Fruit fly (Drosophila melanogaster): ENCODE results near the gene RfC38.

The RfC38 gene

dm6 chr2L:11113011-11113528, 17.4 kb downstream of the RfC38 start, which contains the start of gene Idua (continued):
- TF ChIP-seq emc (GFP tag; optimal IDR thresholded peaks at IDR 0.05) = no peak
- TF ChIP-seq CG17361 (GFP tag; IDR thresholded peaks at IDR 0.05) = no peak
- TF ChIP-seq CG10543 (GFP tag; optimal IDR thresholded peaks at IDR 0.05) = peak; percentile 81
- peak; percentile 52 for TF ChIP-seq CG15011 (GFP tag; optimal IDR thresholded peaks at IDR 0.05)
- peak; percentile 60 for TF ChIP-seq HLH3B (GFP tag; IDR thresholded peaks at IDR 0.05)
- TF ChIP-seq Dip3 (GFP tag; optimal IDR thresholded peaks at IDR 0.05) = peak; percentile 57
- TF ChIP-seq dimm (GFP tag; IDR thresholded peaks at IDR 0.05) = no peak
- peak; percentile 60; the same call in 2 of the 3 replicates for TF ChIP-seq croc (GFP tag; conservative IDR thresholded peaks at IDR 0.05)
- no peak for TF ChIP-seq Scr (GFP tag; IDR thresholded peaks at IDR 0.05; ENCODE audit: partially characterized antibody)
- TF ChIP-seq pros (GFP tag; optimal IDR thresholded peaks at IDR 0.05) = peak; percentile 6
- TF ChIP-seq Vsx1 (GFP tag; optimal IDR thresholded peaks at IDR 0.05) = no peak
- TF ChIP-seq mirr (GFP tag; optimal IDR thresholded peaks at IDR 0.05) = no peak
- no peak for TF ChIP-seq CTCF (GFP tag; optimal IDR thresholded peaks at IDR 0.05)
- TF ChIP-seq CG16863 (GFP tag; optimal IDR thresholded peaks at IDR 0.05) = peak; percentile 27
- peak in 1 of 2 experiments; percentile 62 for TF ChIP-seq dpn (GFP tag; optimal IDR thresholded peaks at IDR 0.05)
- TF ChIP-seq NK7.1 (GFP tag; optimal IDR thresholded peaks at IDR 0.05) = no peak
- TF ChIP-seq CG15601 (tag; optimal IDR thresholded peaks at IDR 0.05) = peak; percentile 67
- no peak for TF ChIP-seq Nf-YC (tag; optimal IDR thresholded peaks at IDR 0.05)
- TF ChIP-seq sug (tag; optimal IDR thresholded peaks at IDR 0.05) = no peak
- TF ChIP-seq CG10267 (tag; optimal IDR thresholded peaks at IDR 0.05) = peak; percentile 66
- peak; percentile 41; the same call in 1 of the 2 replicates for TF ChIP-seq CG32767 (GFP tag; IDR thresholded peaks at IDR 0.05)
- no peak for TF ChIP-seq CG7271 (tag; optimal IDR thresholded peaks at IDR 0.05)
- peak; percentile 24; the same call in 1 of the 2 replicates for TF ChIP-seq CG7372 (GFP tag; IDR thresholded peaks at IDR 0.05)
- peak; percentile 39 for TF ChIP-seq Chrac-16 (GFP tag; optimal IDR thresholded peaks at IDR 0.05)
- peak; percentile 40 for TF ChIP-seq Fer2 (tag; optimal IDR thresholded peaks at IDR 0.05)
- no peak for TF ChIP-seq CG12744 (GFP tag; optimal IDR thresholded peaks at IDR 0.05)
- TF ChIP-seq CG16815 (GFP tag; optimal IDR thresholded peaks at IDR 0.05) = peak; percentile 37
- TF ChIP-seq Atf-2 (GFP tag; optimal IDR thresholded peaks at IDR 0.05) = no peak
- TF ChIP-seq CG18619 (GFP tag; optimal IDR thresholded peaks at IDR 0.05) = peak; percentile 66
- 0 out of 4 replicates have a peak, but pooled peaks have one; percentile 48 for TF ChIP-seq chinmo (GFP tag; IDR thresholded peaks at IDR 0.05; ENCODE audit: partially characterized antibody)
- peak; percentile 24; the same call in 1 of the 2 replicates for TF ChIP-seq CG4730 (GFP tag; IDR thresholded peaks at IDR 0.05)
- TF ChIP-seq so (GFP tag; IDR thresholded peaks at IDR 0.05) = peak; percentile 61; the same call in 1 of the 3 replicates
- TF ChIP-seq CG8290 (GFP tag; optimal IDR thresholded peaks at IDR 0.05) = no peak
- no peak for TF ChIP-seq CG8290 (tag; optimal IDR thresholded peaks at IDR 0.05)
- TF ChIP-seq CG7556 (GFP tag; optimal IDR thresholded peaks at IDR 0.05) = peak; percentile 93
- no peak for TF ChIP-seq Blimp-1 (GFP tag; optimal IDR thresholded peaks at IDR 0.05)
- TF ChIP-seq z (GFP tag; IDR thresholded peaks at IDR 0.05) = no peak
- peak; percentile 22 for TF ChIP-seq CG2116 (GFP tag; optimal IDR thresholded peaks at IDR 0.05)
- peak; percentile 13 for TF ChIP-seq CG2202 (tag; optimal IDR thresholded peaks at IDR 0.05)
- TF ChIP-seq Myb (GFP tag; optimal IDR thresholded peaks at IDR 0.05) = peak; percentile 11
- no peak for TF ChIP-seq gem (tag; optimal IDR thresholded peaks at IDR 0.05)
- peak; percentile 48 for TF ChIP-seq CG18476 (GFP tag; optimal IDR thresholded peaks at IDR 0.05)
- peak; percentile 71 for TF ChIP-seq CG9215 (GFP tag; IDR thresholded peaks at IDR 0.05)
- TF ChIP-seq bbx (GFP tag; IDR thresholded peaks at IDR 0.05; ENCODE audit: partially characterized antibody) = no peak
- peak; percentile 38 for TF ChIP-seq grn (GFP tag; optimal IDR thresholded peaks at IDR 0.05)
- peak; percentile 57 for TF ChIP-seq tgo (GFP tag; IDR thresholded peaks at IDR 0.05)
- TF ChIP-seq CG5180 (GFP tag; optimal IDR thresholded peaks at IDR 0.05) = no peak
- peak; percentile 69 for TF ChIP-seq NfI (GFP tag; optimal IDR thresholded peaks at IDR 0.05)
- TF ChIP-seq bab2 (GFP tag; optimal IDR thresholded peaks at IDR 0.05) = peak; percentile 34
- peak; percentile 78 for TF ChIP-seq bcd (GFP tag; optimal IDR thresholded peaks at IDR 0.05)
- TF ChIP-seq zfh2 (GFP tag; optimal IDR thresholded peaks at IDR 0.05) = peak; percentile 20
